2 fruit fly cellular contexts compared by ENCODE assay signal in the genomic region with DNA sequence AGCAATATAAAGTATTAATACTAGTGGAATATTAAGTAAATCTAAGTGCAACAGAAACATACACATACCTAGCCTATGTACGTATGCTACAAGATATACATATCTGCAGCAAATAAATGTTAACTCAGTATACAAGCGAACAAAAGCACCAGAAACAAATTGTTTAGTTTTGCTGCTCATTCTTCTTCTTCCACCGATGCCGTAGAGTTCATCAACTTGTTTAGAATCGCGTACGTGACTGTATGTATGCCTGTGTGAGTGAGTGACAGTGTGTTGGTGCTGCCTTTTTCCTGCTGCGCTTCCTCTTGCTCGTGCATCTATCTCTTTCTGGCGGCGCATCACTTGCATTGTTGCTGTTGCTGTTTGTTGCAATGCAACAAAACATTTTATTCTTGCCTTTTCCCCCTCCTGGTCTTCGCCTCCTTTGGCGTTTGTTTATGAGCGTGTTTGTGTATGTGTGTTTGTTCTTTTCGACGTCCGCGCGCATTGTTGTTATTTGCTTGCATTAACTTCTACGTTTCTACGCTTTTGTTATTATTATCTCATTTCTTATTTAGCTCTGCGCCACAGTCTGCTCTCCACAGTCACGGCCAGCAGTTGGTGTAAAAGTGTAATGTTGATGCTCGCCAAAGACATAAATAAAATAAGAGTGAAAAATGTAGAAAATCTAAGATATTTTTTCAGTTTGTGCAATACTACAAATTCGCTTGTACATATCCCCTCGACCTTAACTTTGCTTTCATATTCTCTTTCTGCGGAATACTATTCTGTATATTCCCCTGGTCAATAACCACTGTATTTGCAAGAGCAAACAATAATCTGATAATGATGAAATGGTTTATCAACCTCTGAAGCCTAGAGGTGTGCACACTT.
TF ChIP-seq lines count a peak whose summit lies in the region.

No protein-coding gene starts in this region.

TF ChIP-seq in whole organism, embryonic, 481 proteins besides CTCF, POLR2A, EP300 and RAD21 (continued from another document and continues in another):
- TF ChIP-seq CG14860 (GFP tag; IDR thresholded peaks at IDR 0.05; lab: Robert Waterston, UW; ENCODE audit: partially characterized antibody): no peak
- peak; percentile 22 for TF ChIP-seq unpg (GFP tag; optimal IDR thresholded peaks at IDR 0.05; lab: Kevin White, UChicago)
- peak; percentile 47; the same call in 2 of the 3 replicates for TF ChIP-seq row (GFP tag; IDR thresholded peaks at IDR 0.05; lab: Robert Waterston, UW)
- TF ChIP-seq zen (tag; optimal IDR thresholded peaks at IDR 0.05; lab: Kevin White, UChicago): no peak
- 0 out of 2 replicates have a peak, but pooled peaks have one; percentile 19 for TF ChIP-seq Ptx1 (GFP tag; IDR thresholded peaks at IDR 0.05; lab: Robert Waterston, UW)
- no peak for TF ChIP-seq CG7928 (GFP tag; optimal IDR thresholded peaks at IDR 0.05; lab: Kevin White, UChicago)
- TF ChIP-seq hkb (optimal IDR thresholded peaks at IDR 0.05; lab: Kevin White, UChicago): no peak
- no peak for TF ChIP-seq hkb (GFP tag; IDR thresholded peaks at IDR 0.05; lab: Robert Waterston, UW)
- peak; percentile 30 for TF ChIP-seq CG4707 (GFP tag; optimal IDR thresholded peaks at IDR 0.05; lab: Kevin White, UChicago)
- TF ChIP-seq CG1603 (tag; optimal IDR thresholded peaks at IDR 0.05; lab: Kevin White, UChicago): no peak
- TF ChIP-seq Jarid2 (GFP tag; optimal IDR thresholded peaks at IDR 0.05; lab: Kevin White, UChicago): peak; percentile 38
- TF ChIP-seq wor (GFP tag; IDR thresholded peaks at IDR 0.05; lab: Robert Waterston, UW): no peak
- peak; percentile 14 for TF ChIP-seq ATbp (GFP tag; optimal IDR thresholded peaks at IDR 0.05; lab: Kevin White, UChicago)
- no peak for TF ChIP-seq Bteb2 (GFP tag; optimal IDR thresholded peaks at IDR 0.05; lab: Kevin White, UChicago)
- TF ChIP-seq CG11723 (GFP tag; optimal IDR thresholded peaks at IDR 0.05; lab: Kevin White, UChicago): peak; percentile 47
- peak; percentile 37 for TF ChIP-seq Hsf (GFP tag; optimal IDR thresholded peaks at IDR 0.05; lab: Kevin White, UChicago)
- TF ChIP-seq ci (GFP tag; IDR thresholded peaks at IDR 0.05; lab: Robert Waterston, UW): 0 out of 3 replicates have a peak, but pooled peaks have one; percentile 25
- TF ChIP-seq Neu2 (GFP tag; optimal IDR thresholded peaks at IDR 0.05; lab: Kevin White, UChicago; ENCODE audit: borderline replicate concordance): no peak
- TF ChIP-seq Mrtf (GFP tag; IDR thresholded peaks at IDR 0.05; lab: Robert Waterston, UW): no peak
- 0 out of 2 replicates have a peak, but pooled peaks have one; percentile 3 for TF ChIP-seq al (GFP tag; IDR thresholded peaks at IDR 0.05; lab: Robert Waterston, UW)
- peak; percentile 29 for TF ChIP-seq HHEX (GFP tag; optimal IDR thresholded peaks at IDR 0.05; lab: Kevin White, UChicago)
- peak; percentile 19 for TF ChIP-seq CG3281 (GFP tag; optimal IDR thresholded peaks at IDR 0.05; lab: Kevin White, UChicago)
- TF ChIP-seq CG12659 (GFP tag; optimal IDR thresholded peaks at IDR 0.05; lab: Kevin White, UChicago): no peak
- no peak for TF ChIP-seq sna (GFP tag; IDR thresholded peaks at IDR 0.05; lab: Robert Waterston, UW; ENCODE audit: partially characterized antibody)
- TF ChIP-seq Meics (GFP tag; optimal IDR thresholded peaks at IDR 0.05; lab: Kevin White, UChicago): peak; percentile 31
- TF ChIP-seq NfI (GFP tag; optimal IDR thresholded peaks at IDR 0.05; lab: Kevin White, UChicago): peak; percentile 39
- TF ChIP-seq CG13775 (GFP tag; optimal IDR thresholded peaks at IDR 0.05; lab: Kevin White, UChicago): peak; percentile 27
- TF ChIP-seq run (tag; optimal IDR thresholded peaks at IDR 0.05; lab: Kevin White, UChicago): no peak
- no peak for TF ChIP-seq hbn (GFP tag; IDR thresholded peaks at IDR 0.05; lab: Robert Waterston, UW; ENCODE audit: partially characterized antibody)
- TF ChIP-seq CG12104 (GFP tag; optimal IDR thresholded peaks at IDR 0.05; lab: Kevin White, UChicago): no peak
- no peak for TF ChIP-seq cas (GFP tag; IDR thresholded peaks at IDR 0.05; lab: Robert Waterston, UW)
- TF ChIP-seq vvl (GFP tag; IDR thresholded peaks at IDR 0.05; lab: Robert Waterston, UW): 0 out of 2 replicates have a peak, but pooled peaks have one; percentile 35
- no peak for TF ChIP-seq NK7.1 (GFP tag; optimal IDR thresholded peaks at IDR 0.05; lab: Kevin White, UChicago)
- peak; percentile 20 for TF ChIP-seq corto (GFP tag; optimal IDR thresholded peaks at IDR 0.05; lab: Kevin White, UChicago)
- no peak for TF ChIP-seq CG7745 (tag; optimal IDR thresholded peaks at IDR 0.05; lab: Kevin White, UChicago)
- peak; percentile 22; the same call in 1 of the 2 replicates for TF ChIP-seq slbo (GFP tag; IDR thresholded peaks at IDR 0.05; lab: Robert Waterston, UW)
- TF ChIP-seq CG14667 (GFP tag; IDR thresholded peaks at IDR 0.05; lab: Robert Waterston, UW): no peak
- no peak for TF ChIP-seq fd3F (GFP tag; optimal IDR thresholded peaks at IDR 0.05; lab: Kevin White, UChicago)
- no peak for TF ChIP-seq Poxn (GFP tag; IDR thresholded peaks at IDR 0.05; lab: Robert Waterston, UW)
- no peak for TF ChIP-seq HLHmδ (GFP tag; optimal IDR thresholded peaks at IDR 0.05; lab: Kevin White, UChicago)
- no peak for TF ChIP-seq trh (GFP tag; optimal IDR thresholded peaks at IDR 0.05; lab: Kevin White, UChicago)
- no peak for TF ChIP-seq CG2202 (tag; optimal IDR thresholded peaks at IDR 0.05; lab: Kevin White, UChicago)
- TF ChIP-seq CG7357 (GFP tag; IDR thresholded peaks at IDR 0.05; lab: Robert Waterston, UW): peak; percentile 34; the same call in 1 of the 3 replicates
- peak; percentile 43 for TF ChIP-seq CG11504 (tag; optimal IDR thresholded peaks at IDR 0.05; lab: Kevin White, UChicago)
- TF ChIP-seq usp (GFP tag; optimal IDR thresholded peaks at IDR 0.05; lab: Kevin White, UChicago): no peak
- no peak for TF ChIP-seq Ravus (GFP tag; IDR thresholded peaks at IDR 0.05; lab: Robert Waterston, UW)
- TF ChIP-seq CG15073 (GFP tag; optimal IDR thresholded peaks at IDR 0.05; lab: Kevin White, UChicago): no peak
- TF ChIP-seq CG30431 (GFP tag; optimal IDR thresholded peaks at IDR 0.05; lab: Kevin White, UChicago): no peak
- TF ChIP-seq CG2678 (tag; optimal IDR thresholded peaks at IDR 0.05; lab: Kevin White, UChicago): peak; percentile 48
- peak; percentile 60 for TF ChIP-seq CG4424 (GFP tag; optimal IDR thresholded peaks at IDR 0.05; lab: Kevin White, UChicago)
- TF ChIP-seq CG15601 (tag; optimal IDR thresholded peaks at IDR 0.05; lab: Kevin White, UChicago): peak; percentile 13
- TF ChIP-seq CG6813 (GFP tag; optimal IDR thresholded peaks at IDR 0.05; lab: Kevin White, UChicago): peak; percentile 51
- TF ChIP-seq sima (GFP tag; optimal IDR thresholded peaks at IDR 0.05; lab: Kevin White, UChicago): no peak
- no peak for TF ChIP-seq MTF-1 (GFP tag; optimal IDR thresholded peaks at IDR 0.05; lab: Kevin White, UChicago; ENCODE audit: borderline replicate concordance)
- TF ChIP-seq C15 (GFP tag; IDR thresholded peaks at IDR 0.05; lab: Robert Waterston, UW): no peak
- TF ChIP-seq insv (GFP tag; optimal IDR thresholded peaks at IDR 0.05; lab: Kevin White, UChicago): no peak
- TF ChIP-seq Rx (GFP tag; IDR thresholded peaks at IDR 0.05; lab: Robert Waterston, UW): 0 out of 2 replicates have a peak, but pooled peaks have one; percentile 20
- TF ChIP-seq CG15011 (GFP tag; optimal IDR thresholded peaks at IDR 0.05; lab: Kevin White, UChicago): no peak
- no peak for TF ChIP-seq CG14965 (GFP tag; optimal IDR thresholded peaks at IDR 0.05; lab: Kevin White, UChicago; ENCODE audit: borderline replicate concordance)

TF ChIP-seq in whole organism, prepupa, 60 proteins besides CTCF, POLR2A, EP300 and RAD21 (continued from another document):
- TF ChIP-seq vri (GFP tag; optimal IDR thresholded peaks at IDR 0.05; lab: Kevin White, UChicago) (peak; percentile 86), CG11902 (GFP tag; optimal IDR thresholded peaks at IDR 0.05; lab: Kevin White, UChicago) (no peak), Hr4 (GFP tag; optimal IDR thresholded peaks at IDR 0.05; lab: Kevin White, UChicago) (peak; percentile 80), Smox (GFP tag; optimal IDR thresholded peaks at IDR 0.05; lab: Kevin White, UChicago) (peak; percentile 70), Eip93F (GFP tag; optimal IDR thresholded peaks at IDR 0.05; lab: Kevin White, UChicago) (peak; percentile 63), Blimp-1 (GFP tag; optimal IDR thresholded peaks at IDR 0.05; lab: Kevin White, UChicago) (no peak), CG1621 (tag; optimal IDR thresholded peaks at IDR 0.05; lab: Kevin White, UChicago) (no peak), CG10669 (GFP tag; optimal IDR thresholded peaks at IDR 0.05; lab: Kevin White, UChicago) (peak; percentile 31), CG10631 (GFP tag; optimal IDR thresholded peaks at IDR 0.05; lab: Kevin White, UChicago) (peak; percentile 39), CG6792 (GFP tag; optimal IDR thresholded peaks at IDR 0.05; lab: Kevin White, UChicago) (peak; percentile 45), Lpt (GFP tag; optimal IDR thresholded peaks at IDR 0.05; lab: Kevin White, UChicago) (no peak), CG34406 (GFP tag; optimal IDR thresholded peaks at IDR 0.05; lab: Kevin White, UChicago) (peak; percentile 49), Sox14 (GFP tag; optimal IDR thresholded peaks at IDR 0.05; lab: Kevin White, UChicago) (peak; percentile 57), CG4318 (GFP tag; optimal IDR thresholded peaks at IDR 0.05; lab: Kevin White, UChicago) (peak; percentile 37), acj6 (GFP tag; optimal IDR thresholded peaks at IDR 0.05; lab: Kevin White, UChicago) (peak; percentile 64)
